Fruit fly (Drosophila melanogaster): ENCODE data around the gene Rcd7.

dm6 chr3L:19499334-19499733 is 45.6 kb upstream of the Rcd7 start:
- TF ChIP-seq CTCF (optimal IDR thresholded peaks at IDR 0.05), result no peak
- no peak for TF ChIP-seq CG8478 (optimal IDR thresholded peaks at IDR 0.05)

Data from S2 (cell line).